Fruit fly (Drosophila melanogaster): Measurements from ENCODE around the gene CG11693.

The CG11693 gene

dm6 chr3R:8303848-8304247, 6.7 kb downstream of the CG11693 start, which contains the start of gene nac (continued):
- TF ChIP-seq CG8290 (GFP tag; optimal IDR thresholded peaks at IDR 0.05), result no peak
- peak in 1 of 2 experiments; percentile 62 for TF ChIP-seq CG8290 (tag; optimal IDR thresholded peaks at IDR 0.05)
- peak; percentile 79 for TF ChIP-seq Med (GFP tag)
- 0 out of 2 replicates have a peak, but pooled peaks have one; percentile 16 for TF ChIP-seq sna (GFP tag; IDR thresholded peaks at IDR 0.05; ENCODE audit: partially characterized antibody)
- TF ChIP-seq Rfx (GFP tag; IDR thresholded peaks at IDR 0.05), result peak; percentile 40; the same call in 1 of the 2 replicates
- TF ChIP-seq so (GFP tag; IDR thresholded peaks at IDR 0.05), result 0 out of 3 replicates have a peak, but pooled peaks have one; percentile 12
- peak; percentile 19 for TF ChIP-seq CG15479 (GFP tag; optimal IDR thresholded peaks at IDR 0.05)
- 0 out of 3 replicates have a peak, but pooled peaks have one; percentile 36 for TF ChIP-seq Dbx (GFP tag; IDR thresholded peaks at IDR 0.05)
- TF ChIP-seq CG34422 (GFP tag; IDR thresholded peaks at IDR 0.05), result peak; percentile 61; the same call in 2 of the 3 replicates
- TF ChIP-seq CG2120 (GFP tag; optimal IDR thresholded peaks at IDR 0.05), result peak; percentile 34
- peak; percentile 34; the same call in 1 of the 2 replicates for TF ChIP-seq CG14014 (GFP tag; IDR thresholded peaks at IDR 0.05)
- peak; percentile 79 for TF ChIP-seq MBD-R2 (GFP tag; IDR thresholded peaks at IDR 0.05)
- TF ChIP-seq lilli (GFP tag; optimal IDR thresholded peaks at IDR 0.05), result peak; percentile 41
- TF ChIP-seq CG31365 (tag; optimal IDR thresholded peaks at IDR 0.05), result no peak
- no peak for TF ChIP-seq Dek (tag; optimal IDR thresholded peaks at IDR 0.05)
- TF ChIP-seq zen (tag; optimal IDR thresholded peaks at IDR 0.05), result peak; percentile 33
- TF ChIP-seq CG10147 (GFP tag; optimal IDR thresholded peaks at IDR 0.05), result peak; percentile 15
- TF ChIP-seq grau (tag; optimal IDR thresholded peaks at IDR 0.05), result peak; percentile 31
- TF ChIP-seq row (GFP tag; IDR thresholded peaks at IDR 0.05), result peak; percentile 94
- TF ChIP-seq Ets65A (GFP tag), result peak; percentile 11
- TF ChIP-seq hkb (optimal IDR thresholded peaks at IDR 0.05), result peak; percentile 97
- no peak for TF ChIP-seq hkb (GFP tag; IDR thresholded peaks at IDR 0.05)
- TF ChIP-seq CG34376 (GFP tag; optimal IDR thresholded peaks at IDR 0.05), result peak; percentile 65
- TF ChIP-seq CG11398 (GFP tag; optimal IDR thresholded peaks at IDR 0.05), result no peak
- TF ChIP-seq slbo (GFP tag; IDR thresholded peaks at IDR 0.05), result peak; percentile 46; the same call in 1 of the 2 replicates
- no peak for TF ChIP-seq fu2 (GFP tag; optimal IDR thresholded peaks at IDR 0.05)
- TF ChIP-seq CG2712 (tag; optimal IDR thresholded peaks at IDR 0.05), result peak; percentile 7
- peak; percentile 5 for TF ChIP-seq CG7839 (tag; optimal IDR thresholded peaks at IDR 0.05)
- peak; percentile 28 for TF ChIP-seq CG13624 (GFP tag; optimal IDR thresholded peaks at IDR 0.05)
- no peak for TF ChIP-seq gsb (GFP tag; IDR thresholded peaks at IDR 0.05)
- peak; percentile 9 for TF ChIP-seq sug (tag; optimal IDR thresholded peaks at IDR 0.05)
- TF ChIP-seq CG1603 (tag; optimal IDR thresholded peaks at IDR 0.05), result peak; percentile 9
- peak; percentile 3 for TF ChIP-seq Fer3 (tag; optimal IDR thresholded peaks at IDR 0.05)
- peak; percentile 8 for TF ChIP-seq CG3281 (GFP tag; optimal IDR thresholded peaks at IDR 0.05)
- TF ChIP-seq CG10366 (GFP tag; IDR thresholded peaks at IDR 0.05), result 0 out of 2 replicates have a peak, but pooled peaks have one; percentile 20
- peak; percentile 78 for TF ChIP-seq z (GFP tag; IDR thresholded peaks at IDR 0.05)
- no peak for TF ChIP-seq Opbp (GFP tag; IDR thresholded peaks at IDR 0.05; ENCODE audit: partially characterized antibody)
- TF ChIP-seq dpn (GFP tag; optimal IDR thresholded peaks at IDR 0.05), result peak; percentile 1 to 9
- TF ChIP-seq HmgZ (tag; optimal IDR thresholded peaks at IDR 0.05), result peak; percentile 41
- no peak for TF ChIP-seq oc (tag; optimal IDR thresholded peaks at IDR 0.05)
- peak; percentile 19; the same call in 1 of the 2 replicates for TF ChIP-seq HLH3B (GFP tag; IDR thresholded peaks at IDR 0.05)
- peak; percentile 33; the same call in 1 of the 2 replicates for TF ChIP-seq CG32532 (GFP tag; IDR thresholded peaks at IDR 0.05)
- peak; percentile 26; the same call in 1 of the 3 replicates for TF ChIP-seq CG2199 (GFP tag; IDR thresholded peaks at IDR 0.05)
- TF ChIP-seq vvl (GFP tag; IDR thresholded peaks at IDR 0.05), result no peak
- peak; percentile 37 for TF ChIP-seq NFAT (GFP tag; IDR thresholded peaks at IDR 0.05)
- peak; percentile 65 to 90 for TF ChIP-seq crp (GFP tag; optimal IDR thresholded peaks at IDR 0.05)
- peak; percentile 24; the same call in 1 of the 2 replicates for TF ChIP-seq Xrp1 (GFP tag; IDR thresholded peaks at IDR 0.05)
- peak; percentile 9 for TF ChIP-seq pzg (GFP tag; optimal IDR thresholded peaks at IDR 0.05)
- TF ChIP-seq Dll (GFP tag; IDR thresholded peaks at IDR 0.05; ENCODE audit: partially characterized antibody), result 0 out of 4 replicates have a peak, but pooled peaks have one; percentile 42
- peak; percentile 11 for TF ChIP-seq CG18262 (tag; optimal IDR thresholded peaks at IDR 0.05)
- TF ChIP-seq CG2116 (GFP tag; optimal IDR thresholded peaks at IDR 0.05), result no peak

Data from whole organism, embryonic.